Worm (Caenorhabditis elegans): ENCODE results near the gene nhr-95.

- TF ChIP-seq unc-130 (GFP tag; optimal IDR thresholded peaks at IDR 0.05): no peak
- no peak for TF ChIP-seq D2030.7 (GFP tag; IDR thresholded peaks at IDR 0.05)
- TF ChIP-seq hmg-20 (GFP tag; IDR thresholded peaks at IDR 0.05): no peak
- no peak for TF ChIP-seq snpc-4 (GFP tag; optimal IDR thresholded peaks at IDR 0.05)
- no peak for TF ChIP-seq snpc-4 (tag; optimal IDR thresholded peaks at IDR 0.05)
- TF ChIP-seq atf-7 (tag; optimal IDR thresholded peaks at IDR 0.05): peak; percentile 53
- no peak for TF ChIP-seq unc-62 (GFP tag; optimal IDR thresholded peaks at IDR 0.05)
- no peak for TF ChIP-seq lin-35 (GFP tag; optimal IDR thresholded peaks at IDR 0.05)
- no peak; the same call in 1 of the 2 replicates for TF ChIP-seq Y56A3A.18 (GFP tag; IDR thresholded peaks at IDR 0.05)
- TF ChIP-seq mcd-1 (GFP tag; IDR thresholded peaks at IDR 0.05): no peak
- no peak for TF ChIP-seq die-1 (tag; optimal IDR thresholded peaks at IDR 0.05)
- no peak for TF ChIP-seq ztf-25 (GFP tag; IDR thresholded peaks at IDR 0.05)
- no peak for TF ChIP-seq snpc-1.3 (tag; optimal IDR thresholded peaks at IDR 0.05; ENCODE audit: insufficient read depth)
Measured at ce11 chrV:19050438-19050837, 32.0 kb downstream of the nhr-95 start, which contains the start of gene asp-1.
